Worm (Caenorhabditis elegans): ENCODE measurements around the gene rnr-2.

Gene rnr-2

DNA sequence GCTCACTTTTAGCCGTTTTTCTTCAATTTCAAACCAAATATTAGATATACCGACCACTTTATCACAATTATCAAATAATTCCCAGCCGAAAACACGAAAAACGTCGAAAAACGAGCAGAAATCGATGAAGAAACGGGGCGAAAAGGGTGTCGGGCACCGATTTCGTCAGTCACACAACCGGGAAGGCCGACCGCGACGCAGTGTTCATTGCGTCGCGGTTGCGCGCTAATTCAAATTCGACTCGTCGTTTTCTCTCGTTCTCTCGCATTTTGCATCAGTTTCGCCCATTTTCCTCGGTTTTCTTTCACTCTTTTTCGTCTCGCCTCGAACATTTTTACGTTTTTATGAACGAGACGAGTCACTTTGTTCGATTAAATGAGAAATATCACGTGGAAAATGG is 7.2 kb downstream of the rnr-2 start (continued):
- TF ChIP-seq gei-17 (GFP tag; optimal IDR thresholded peaks at IDR 0.05) (no peak), tbx-9 (tag; optimal IDR thresholded peaks at IDR 0.05; ENCODE audit: borderline replicate concordance) (no peak), dpff-1 (tag; optimal IDR thresholded peaks at IDR 0.05) (no peak), snpc-1.3 (tag; optimal IDR thresholded peaks at IDR 0.05; ENCODE audit: insufficient read depth) (no peak), D2030.7 (GFP tag; IDR thresholded peaks at IDR 0.05) (no peak), F55B11.4 (tag; optimal IDR thresholded peaks at IDR 0.05; ENCODE audit: borderline replicate concordance, insufficient read depth) (no peak), hmg-20 (GFP tag; IDR thresholded peaks at IDR 0.05) (no peak), let-526 (GFP tag; IDR thresholded peaks at IDR 0.05) (no peak), lsl-1 (GFP tag; optimal IDR thresholded peaks at IDR 0.05) (no peak), lin-35 (GFP tag; optimal IDR thresholded peaks at IDR 0.05) (peak in 1 of 3 experiments; percentile 62), Y95B8A.8 (GFP tag; IDR thresholded peaks at IDR 0.05) (no peak), C06A6.2 (GFP tag; conservative IDR thresholded peaks at IDR 0.05) (no peak), mcd-1 (GFP tag; IDR thresholded peaks at IDR 0.05) (peak; percentile 59), ccch-3 (GFP tag; optimal IDR thresholded peaks at IDR 0.05) (no peak), ztf-3 (GFP tag; optimal IDR thresholded peaks at IDR 0.05) (no peak), hsf-1 (GFP tag; IDR thresholded peaks at IDR 0.05) (no peak), lag-1 (GFP tag; IDR thresholded peaks at IDR 0.05) (no peak), rec-8 (tag; optimal IDR thresholded peaks at IDR 0.05) (no peak), lin-40 (tag; optimal IDR thresholded peaks at IDR 0.05) (peak; percentile 23), mxl-1 (tag; optimal IDR thresholded peaks at IDR 0.05) (no peak), ekl-4 (GFP tag; IDR thresholded peaks at IDR 0.05) (peak; percentile 60; the same call in 1 of the 2 replicates), nhr-80 (tag; optimal IDR thresholded peaks at IDR 0.05) (peak; percentile 29), attf-3 (GFP tag; conservative IDR thresholded peaks at IDR 0.05) (no peak), somi-1 (GFP tag; optimal IDR thresholded peaks at IDR 0.05) (peak; percentile 61), pha-4 (tag; optimal IDR thresholded peaks at IDR 0.05) (no peak), sptf-2 (GFP tag; optimal IDR thresholded peaks at IDR 0.05) (no peak), ceh-27 (GFP tag; optimal IDR thresholded peaks at IDR 0.05) (peak; percentile 33), dpl-1 (GFP tag; optimal IDR thresholded peaks at IDR 0.05) (peak; percentile 75), hlh-26 (GFP tag; conservative IDR thresholded peaks at IDR 0.05) (no peak), rpc-1 (optimal IDR thresholded peaks at IDR 0.05) (no peak), rpc-1 (tag; optimal IDR thresholded peaks at IDR 0.05) (no peak), atf-7 (tag; optimal IDR thresholded peaks at IDR 0.05) (no peak), madf-8 (GFP tag; conservative IDR thresholded peaks at IDR 0.05) (no peak), lsy-27 (tag; optimal IDR thresholded peaks at IDR 0.05; ENCODE audit: borderline replicate concordance, insufficient read depth) (no peak), hlh-12 (tag; optimal IDR thresholded peaks at IDR 0.05) (no peak), F23B12.7 (tag; optimal IDR thresholded peaks at IDR 0.05; ENCODE audit: insufficient read depth) (no peak)

DNA sequence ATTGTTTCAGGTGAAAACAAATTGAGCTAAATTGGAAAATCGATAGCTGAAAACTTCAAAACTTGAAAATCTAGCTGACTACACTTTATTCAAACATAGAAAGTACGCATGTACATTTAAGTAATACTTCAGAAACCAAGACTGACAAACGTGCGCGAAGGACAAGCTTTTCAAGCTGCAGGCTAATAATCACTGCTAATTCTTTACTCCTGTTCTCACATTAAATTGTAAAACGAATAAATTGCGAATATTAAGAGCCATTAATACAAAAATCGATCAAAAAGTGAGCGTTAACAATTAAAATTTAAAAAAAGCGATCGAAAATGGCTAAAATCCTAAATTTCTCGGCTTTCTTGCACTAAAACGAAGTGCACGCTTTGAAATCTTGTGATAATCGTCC is 7.7 kb downstream of the rnr-2 start:
- no peak for TF ChIP-seq atf-7 (tag; optimal IDR thresholded peaks at IDR 0.05)
- peak; percentile 82 for TF ChIP-seq madf-3 (GFP tag; IDR thresholded peaks at IDR 0.05)

DNA sequence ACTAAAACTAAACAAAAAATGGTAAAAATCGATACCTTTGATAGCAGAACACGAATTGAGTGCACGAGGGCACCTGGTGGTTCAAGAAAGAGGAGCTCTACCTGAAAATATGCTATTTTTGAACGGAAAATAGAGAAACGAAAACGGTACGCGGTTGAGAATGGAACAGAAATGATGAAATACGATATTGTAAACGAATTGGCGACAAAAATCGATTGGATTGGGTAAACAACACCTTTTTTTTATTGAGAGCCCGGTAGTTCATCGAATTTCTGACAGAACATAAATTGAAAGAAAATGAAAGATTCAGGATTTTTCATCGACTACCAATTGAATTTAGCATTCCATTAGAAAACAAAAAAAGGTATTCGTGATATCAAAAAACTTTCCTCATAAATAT is 8.2 kb downstream of the rnr-2 start, which contains the start of gene kin-19:
TSS of gene kin-19 (minus strand) at position 101 of the 400 bp plus-strand sequence.
- no peak for TF ChIP-seq mel-28 (tag; optimal IDR thresholded peaks at IDR 0.05; ENCODE audit: borderline replicate concordance)
- TF ChIP-seq madf-6 (GFP tag; IDR thresholded peaks at IDR 0.05): 0 out of 2 replicates have a peak, but pooled peaks have one; percentile 5
